Worm (Caenorhabditis elegans): ENCODE results near the gene unc-36.

unc-36 gene

DNA sequence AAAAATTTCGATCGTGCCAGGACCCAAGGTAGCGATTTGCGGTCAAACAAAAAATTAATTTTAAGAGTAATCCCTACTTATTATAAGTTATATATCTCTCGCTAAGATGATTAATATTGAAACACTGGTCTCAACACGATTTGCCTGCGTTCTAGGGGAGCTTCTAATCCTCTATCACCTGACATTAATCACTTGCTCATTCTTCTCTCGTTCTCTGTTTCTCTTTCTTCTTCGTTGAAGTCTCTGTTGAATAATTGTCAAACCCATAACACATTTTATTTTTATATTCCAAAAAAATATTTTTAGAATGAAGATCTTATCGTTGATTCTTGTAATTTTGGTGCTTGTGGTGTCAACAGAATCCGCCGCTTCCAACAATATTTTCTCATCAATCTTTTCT lies 45.9 kb downstream of the unc-36 start, which contains the start of gene D2007.1:
Gene D2007.1, plus strand, starts transcription at position 301 of the 400 bp plus-strand sequence.
- TF ChIP-seq flt-1 (GFP tag; IDR thresholded peaks at IDR 0.05) (no peak), tab-1 (GFP tag; IDR thresholded peaks at IDR 0.05) (no peak), cog-1 (tag; optimal IDR thresholded peaks at IDR 0.05) (no peak), ref-1 (GFP tag; conservative IDR thresholded peaks at IDR 0.05) (no peak), ztf-23 (GFP tag; IDR thresholded peaks at IDR 0.05) (no peak), ztf-29 (GFP tag; IDR thresholded peaks at IDR 0.05) (no peak), T22C8.4 (GFP tag; IDR thresholded peaks at IDR 0.05) (no peak), klf-2 (GFP tag; conservative IDR thresholded peaks at IDR 0.05) (no peak), med-1 (GFP tag; optimal IDR thresholded peaks at IDR 0.05; ENCODE audit: insufficient read depth) (no peak)

DNA sequence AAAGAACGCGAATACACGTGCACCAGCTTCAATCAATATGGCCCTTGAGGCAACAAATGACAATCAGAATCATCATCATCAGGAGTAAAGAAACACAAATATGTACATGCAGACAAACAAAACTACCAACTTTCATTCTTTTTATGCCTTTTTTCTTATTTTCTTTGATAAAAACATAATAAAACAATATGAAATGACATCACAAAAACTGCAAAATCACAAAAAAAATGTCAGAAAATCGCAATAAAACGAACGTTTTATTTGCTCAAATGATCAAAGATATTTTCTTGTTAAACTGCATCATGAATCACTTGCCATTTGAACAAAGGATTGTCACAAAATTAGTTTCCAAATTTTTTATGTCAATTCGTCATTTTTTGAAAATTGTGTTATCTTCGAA lies 46.6 kb downstream of the unc-36 start:
- TF ChIP-seq ref-1 (GFP tag; conservative IDR thresholded peaks at IDR 0.05) = no peak
- no peak for TF ChIP-seq ztf-23 (GFP tag; IDR thresholded peaks at IDR 0.05)
- TF ChIP-seq klf-2 (GFP tag; conservative IDR thresholded peaks at IDR 0.05) = no peak
- TF ChIP-seq flt-1 (GFP tag; IDR thresholded peaks at IDR 0.05) = no peak
- no peak for TF ChIP-seq tab-1 (GFP tag; IDR thresholded peaks at IDR 0.05)
- TF ChIP-seq med-1 (GFP tag; optimal IDR thresholded peaks at IDR 0.05; ENCODE audit: insufficient read depth) = no peak
- TF ChIP-seq T22C8.4 (GFP tag; IDR thresholded peaks at IDR 0.05) = no peak
- no peak for TF ChIP-seq ztf-29 (GFP tag; IDR thresholded peaks at IDR 0.05)
- no peak for TF ChIP-seq cog-1 (tag; optimal IDR thresholded peaks at IDR 0.05)

DNA sequence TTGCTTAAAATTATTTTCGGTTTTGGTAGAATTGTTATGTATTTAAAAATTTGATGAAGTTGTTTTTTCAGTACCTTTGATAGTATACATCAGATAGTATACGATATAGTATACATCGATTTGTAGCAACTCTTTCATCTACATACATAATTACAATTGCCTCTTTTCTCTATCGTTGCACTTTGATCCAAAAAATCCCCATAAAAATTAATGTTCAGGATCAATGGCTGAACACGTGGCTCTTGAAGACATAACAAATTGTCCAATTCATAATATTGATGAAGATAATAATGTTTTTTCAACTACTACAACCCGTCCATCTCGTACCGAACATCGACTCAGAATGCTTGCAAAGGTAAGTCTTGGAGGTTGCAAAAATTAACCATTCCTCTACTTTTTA lies 52.3 kb downstream of the unc-36 start, which contains the start of gene D2007.2:
Gene D2007.2, plus strand, starts transcription at position 213 of the 400 bp plus-strand sequence.
- TF ChIP-seq ref-1 (GFP tag; conservative IDR thresholded peaks at IDR 0.05) = no peak
- no peak for TF ChIP-seq tab-1 (GFP tag; IDR thresholded peaks at IDR 0.05)
- TF ChIP-seq cog-1 (tag; optimal IDR thresholded peaks at IDR 0.05) = no peak
- no peak for TF ChIP-seq flt-1 (GFP tag; IDR thresholded peaks at IDR 0.05)
- no peak for TF ChIP-seq med-1 (GFP tag; optimal IDR thresholded peaks at IDR 0.05; ENCODE audit: insufficient read depth)
- no peak for TF ChIP-seq klf-2 (GFP tag; conservative IDR thresholded peaks at IDR 0.05)
- TF ChIP-seq ztf-29 (GFP tag; IDR thresholded peaks at IDR 0.05) = no peak
- TF ChIP-seq T22C8.4 (GFP tag; IDR thresholded peaks at IDR 0.05) = no peak

DNA sequence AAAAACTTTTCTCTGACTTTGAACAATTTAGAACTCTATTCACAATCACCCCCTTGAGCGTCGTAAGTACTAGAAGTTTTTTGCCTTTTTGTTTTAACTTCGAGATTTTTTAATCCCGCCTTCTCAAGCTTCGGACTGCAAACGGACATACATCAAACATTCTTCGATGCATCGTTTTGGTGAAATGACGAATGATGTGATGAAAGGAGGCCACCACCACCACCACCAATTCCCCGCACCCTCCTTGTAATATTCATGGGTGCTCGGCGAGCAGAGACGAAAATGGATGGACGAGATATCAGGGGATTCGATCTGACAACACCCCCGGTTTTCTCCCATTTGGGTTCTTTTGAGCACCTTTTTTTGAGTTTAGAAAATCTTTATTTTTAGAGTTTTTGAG lies 55.0 kb downstream of the unc-36 start:
- TF ChIP-seq cog-1 (tag; optimal IDR thresholded peaks at IDR 0.05) (no peak), ref-1 (GFP tag; conservative IDR thresholded peaks at IDR 0.05) (no peak), tab-1 (GFP tag; IDR thresholded peaks at IDR 0.05) (no peak), flt-1 (GFP tag; IDR thresholded peaks at IDR 0.05) (no peak), T22C8.4 (GFP tag; IDR thresholded peaks at IDR 0.05) (no peak), med-1 (GFP tag; optimal IDR thresholded peaks at IDR 0.05; ENCODE audit: insufficient read depth) (no peak)

DNA sequence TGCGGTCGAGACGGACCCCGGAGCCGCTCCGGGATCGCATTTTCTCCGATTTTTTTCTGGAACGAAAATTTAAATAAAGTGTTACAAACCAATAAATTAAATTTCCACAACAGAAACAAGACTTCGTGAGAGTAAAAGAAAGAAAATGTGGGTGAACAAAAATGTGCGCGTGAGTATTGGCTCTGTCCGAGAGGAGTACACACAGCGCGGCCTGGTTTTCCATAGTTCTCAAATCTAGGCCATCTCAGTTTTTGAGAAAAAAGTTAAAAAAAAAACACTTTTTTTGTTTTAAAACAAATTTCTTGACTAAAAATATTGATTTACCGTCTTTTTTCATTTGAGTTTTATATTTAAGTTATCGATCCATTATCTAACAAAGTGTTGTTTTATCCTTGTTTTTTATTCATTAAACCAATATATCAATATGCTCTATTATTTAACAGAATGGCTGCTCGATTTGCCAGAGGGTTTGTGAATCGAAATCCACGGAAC lies 56.4 kb downstream of the unc-36 start, which contains the start of the genes C14B9.8 and mrpl-18:
Gene C14B9.8, minus strand, starts transcription at position 56 of the 492 bp plus-strand sequence.
Gene mrpl-18, plus strand, starts transcription at position 442 of the 492 bp plus-strand sequence.
- no peak for TF ChIP-seq ztf-29 (GFP tag; IDR thresholded peaks at IDR 0.05)
- no peak for TF ChIP-seq med-1 (GFP tag; optimal IDR thresholded peaks at IDR 0.05; ENCODE audit: insufficient read depth)
- no peak for TF ChIP-seq tab-1 (GFP tag; IDR thresholded peaks at IDR 0.05)
- TF ChIP-seq ztf-23 (GFP tag; IDR thresholded peaks at IDR 0.05) = peak; percentile 72; the same call in 1 of the 2 replicates
- peak; percentile 81 for TF ChIP-seq flt-1 (GFP tag; IDR thresholded peaks at IDR 0.05)
- TF ChIP-seq klf-2 (GFP tag; conservative IDR thresholded peaks at IDR 0.05) = no peak
- TF ChIP-seq cog-1 (tag; optimal IDR thresholded peaks at IDR 0.05) = no peak
- TF ChIP-seq T22C8.4 (GFP tag; IDR thresholded peaks at IDR 0.05) = no peak
- no peak for TF ChIP-seq ref-1 (GFP tag; conservative IDR thresholded peaks at IDR 0.05)

Data from whole organism, midembryonic.